Fruit fly (Drosophila melanogaster): Measurements from ENCODE around the gene Cyp304a1.

Gene Cyp304a1

DNA sequence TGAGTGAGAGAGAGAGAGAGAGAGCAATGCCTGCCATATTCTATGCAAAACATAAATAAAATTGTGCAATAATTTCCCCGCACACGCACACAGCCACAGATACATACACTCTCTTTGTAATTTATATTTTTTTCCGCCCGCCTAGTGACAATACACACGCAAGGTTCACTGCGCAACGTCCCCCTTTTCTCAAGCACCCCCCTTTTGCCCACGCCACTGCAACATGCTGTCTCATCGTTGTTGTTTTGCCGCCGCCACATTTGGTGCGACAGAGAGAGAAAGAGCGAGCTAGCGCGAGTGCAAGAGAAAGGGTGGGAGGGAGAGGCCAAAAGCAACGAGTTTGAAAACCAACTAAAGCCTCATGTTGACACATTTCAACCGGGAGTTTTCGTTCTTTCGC, 48.8 kb downstream of the Cyp304a1 start (continued):
- peak; percentile 96 for TF ChIP-seq CG1832 (GFP tag; optimal IDR thresholded peaks at IDR 0.05)
- TF ChIP-seq CG31388 (GFP tag; optimal IDR thresholded peaks at IDR 0.05): no peak
- peak; percentile 28 for TF ChIP-seq CG2202 (tag; optimal IDR thresholded peaks at IDR 0.05)
- peak; percentile 21 for TF ChIP-seq Atf3 (GFP tag; optimal IDR thresholded peaks at IDR 0.05)
- peak; percentile 52 for TF ChIP-seq CG16863 (GFP tag; optimal IDR thresholded peaks at IDR 0.05)
- peak; percentile 91 for TF ChIP-seq CG15479 (GFP tag; optimal IDR thresholded peaks at IDR 0.05)
- peak; percentile 68 for TF ChIP-seq bab2 (GFP tag; optimal IDR thresholded peaks at IDR 0.05)
- peak; percentile 3 for TF ChIP-seq az2 (GFP tag; optimal IDR thresholded peaks at IDR 0.05)
- peak; percentile 75 for TF ChIP-seq Rfx (GFP tag; IDR thresholded peaks at IDR 0.05)
- peak; percentile 38; the same call in 1 of the 2 replicates for TF ChIP-seq CG14667 (GFP tag; IDR thresholded peaks at IDR 0.05)
- no peak for TF ChIP-seq Sox100B (GFP tag; optimal IDR thresholded peaks at IDR 0.05)
- TF ChIP-seq CG4617 (GFP tag; optimal IDR thresholded peaks at IDR 0.05; ENCODE audit: borderline replicate concordance): no peak
- TF ChIP-seq CG8359 (GFP tag; optimal IDR thresholded peaks at IDR 0.05; ENCODE audit: borderline replicate concordance): no peak
- TF ChIP-seq Dad (GFP tag; optimal IDR thresholded peaks at IDR 0.05): peak; percentile 31
- peak; percentile 0 for TF ChIP-seq fd64A (GFP tag; optimal IDR thresholded peaks at IDR 0.05)
- no peak for TF ChIP-seq CG3065 (GFP tag; optimal IDR thresholded peaks at IDR 0.05)
- TF ChIP-seq CG1792 (GFP tag; optimal IDR thresholded peaks at IDR 0.05): no peak
- TF ChIP-seq CG10209 (GFP tag; optimal IDR thresholded peaks at IDR 0.05): peak; percentile 54
- TF ChIP-seq so (GFP tag; IDR thresholded peaks at IDR 0.05): 0 out of 3 replicates have a peak, but pooled peaks have one; percentile 47
- peak; percentile 65 for TF ChIP-seq gsb (GFP tag; IDR thresholded peaks at IDR 0.05)
- no peak for TF ChIP-seq CG15601 (tag; optimal IDR thresholded peaks at IDR 0.05)
- peak; percentile 31 for TF ChIP-seq ab (GFP tag; optimal IDR thresholded peaks at IDR 0.05)
- peak; percentile 26 for TF ChIP-seq CG12659 (GFP tag; optimal IDR thresholded peaks at IDR 0.05)
- no peak for TF ChIP-seq ato (GFP tag; IDR thresholded peaks at IDR 0.05; ENCODE audit: partially characterized antibody)
- peak; percentile 1 for TF ChIP-seq CG30431 (GFP tag; optimal IDR thresholded peaks at IDR 0.05)
- TF ChIP-seq tap (tag; optimal IDR thresholded peaks at IDR 0.05): no peak
- TF ChIP-seq twi (tag; optimal IDR thresholded peaks at IDR 0.05): peak; percentile 18
- peak; percentile 46 for TF ChIP-seq CG6765 (GFP tag; optimal IDR thresholded peaks at IDR 0.05)
- TF ChIP-seq CG34224 (GFP tag; IDR thresholded peaks at IDR 0.05; ENCODE audit: partially characterized antibody): no peak
- TF ChIP-seq ara (GFP tag; IDR thresholded peaks at IDR 0.05): peak; percentile 62; the same call in 1 of the 2 replicates
- no peak for TF ChIP-seq CG13123 (GFP tag; optimal IDR thresholded peaks at IDR 0.05)
- TF ChIP-seq dm (GFP tag; optimal IDR thresholded peaks at IDR 0.05): peak; percentile 80
- peak; percentile 76; the same call in 1 of the 3 replicates for TF ChIP-seq CG2199 (GFP tag; IDR thresholded peaks at IDR 0.05)
- TF ChIP-seq vfl (GFP tag; optimal IDR thresholded peaks at IDR 0.05): peak; percentile 60
- TF ChIP-seq nau (GFP tag; optimal IDR thresholded peaks at IDR 0.05): no peak
- peak; percentile 66 for TF ChIP-seq CHES-1-like (GFP tag; optimal IDR thresholded peaks at IDR 0.05)
- TF ChIP-seq CG11456 (GFP tag; IDR thresholded peaks at IDR 0.05): peak; percentile 73
- no peak for TF ChIP-seq CG1529 (GFP tag; optimal IDR thresholded peaks at IDR 0.05)
- peak; percentile 49 for TF ChIP-seq dmrt11E (tag; optimal IDR thresholded peaks at IDR 0.05)
- peak; percentile 17 for TF ChIP-seq ATbp (GFP tag; optimal IDR thresholded peaks at IDR 0.05)
- TF ChIP-seq ewg (GFP tag; optimal IDR thresholded peaks at IDR 0.05): peak; percentile 88
- no peak for TF ChIP-seq CG30020 (tag; optimal IDR thresholded peaks at IDR 0.05)
- peak; percentile 22 for TF ChIP-seq Six4 (GFP tag; optimal IDR thresholded peaks at IDR 0.05)
- TF ChIP-seq CG17385 (GFP tag; optimal IDR thresholded peaks at IDR 0.05): peak; percentile 41
- TF ChIP-seq dpn (GFP tag; optimal IDR thresholded peaks at IDR 0.05): peak; percentile 73 to 75
- TF ChIP-seq HmgD (GFP tag; optimal IDR thresholded peaks at IDR 0.05): peak; percentile 36
- peak; percentile 43 for TF ChIP-seq CG4707 (GFP tag; optimal IDR thresholded peaks at IDR 0.05)
- TF ChIP-seq CG18262 (tag; optimal IDR thresholded peaks at IDR 0.05): peak; percentile 40
- 0 out of 2 replicates have a peak, but pooled peaks have one; percentile 13 for TF ChIP-seq toy (GFP tag; IDR thresholded peaks at IDR 0.05)
- no peak for TF ChIP-seq prd (optimal IDR thresholded peaks at IDR 0.05)
- TF ChIP-seq prd (GFP tag; IDR thresholded peaks at IDR 0.05): peak; percentile 72
